Worm (Caenorhabditis elegans): ENCODE measurements around the gene srbc-17.

- TF ChIP-seq nhr-10 (tag; optimal IDR thresholded peaks at IDR 0.05): no peak
- TF ChIP-seq egl-27 (tag; optimal IDR thresholded peaks at IDR 0.05): no peak
- TF ChIP-seq nhr-6 (tag; optimal IDR thresholded peaks at IDR 0.05): no peak
- TF ChIP-seq nhr-237 (tag; optimal IDR thresholded peaks at IDR 0.05): no peak
- TF ChIP-seq ama-1 (optimal IDR thresholded peaks at IDR 0.05): no peak
- TF ChIP-seq R02D3.7 (tag; optimal IDR thresholded peaks at IDR 0.05): no peak
- no peak for TF ChIP-seq lin-13 (GFP tag; optimal IDR thresholded peaks at IDR 0.05)
Observed at ce11 chrV:2190383-2190782, 12.9 kb downstream of the srbc-17 start.

Measured in whole organism, L2 larva.